Worm (Caenorhabditis elegans) whole organism, L2 larva: ENCODE results near the gene chil-25.
A peak's percentile ranks its signal among the peaks of the same experiment; 100 is the strongest.

Experiments
- C34F6.9 ChIP-seq: fragments of 150-350 bp; optimal IDR thresholded peaks from 2 replicates; lab custom pipeline; 2014; ENCODE audit warnings: missing biosample characterization, missing genetic modification characterization
- F13H6.1 ChIP-seq: sonication (generic microtip); optimal IDR thresholded peaks from 2 replicates; lab custom pipeline; 2016; ENCODE audit warnings: missing genetic modification characterization, missing compliant biosample characterization
- R02D3.7 ChIP-seq: fragments of 150-350 bp; optimal IDR thresholded peaks from 2 replicates; lab custom pipeline; 2014; ENCODE audit warnings: missing biosample characterization, missing genetic modification characterization
- Y55F3AM.14 ChIP-seq: fragments of 200-800 bp; sonication (Bioruptor generic); optimal IDR thresholded peaks from 2 replicates; lab custom pipeline; 2018; ENCODE audit warnings: mild to moderate bottlenecking, missing genetic modification characterization, missing compliant biosample characterization
- ZK546.5 ChIP-seq: sonication (generic microtip); optimal IDR thresholded peaks from 2 replicates; lab custom pipeline; 2017; ENCODE audit warnings: missing biosample characterization, missing genetic modification characterization
- alr-1 ChIP-seq: fragments of 150-350 bp; optimal IDR thresholded peaks from 2 replicates; lab custom pipeline; 2014; ENCODE audit warnings: missing biosample characterization, missing genetic modification characterization
- blmp-1 ChIP-seq: sonication (generic microtip); optimal IDR thresholded peaks from 2 replicates; lab custom pipeline; 2017; ENCODE audit warnings: missing genetic modification characterization, mild to moderate bottlenecking, missing compliant biosample characterization, antibody characterized with exemption, moderate library complexity; ENCODE audit not compliant: insufficient read depth
- ceh-16 ChIP-seq: fragments of 150-350 bp; optimal IDR thresholded peaks from 2 replicates; lab custom pipeline; 2014; ENCODE audit warnings: missing biosample characterization, missing genetic modification characterization
- crh-2 ChIP-seq: sonication (generic microtip); optimal IDR thresholded peaks from 2 replicates; lab custom pipeline; 2017; ENCODE audit warnings: missing biosample characterization, missing genetic modification characterization
- dmd-4 ChIP-seq: sonication (generic microtip); optimal IDR thresholded peaks from 2 replicates; lab custom pipeline; 2017; ENCODE audit warnings: missing biosample characterization, missing genetic modification characterization
- egl-27 ChIP-seq: sonication (generic microtip); optimal IDR thresholded peaks from 3 replicates; lab custom pipeline; 2017; ENCODE audit warnings: missing biosample characterization, missing genetic modification reagents, missing genetic modification characterization
- elt-1 ChIP-seq: fragments of 150-350 bp; optimal IDR thresholded peaks from 2 replicates; lab custom pipeline; 2014; ENCODE audit warnings: missing biosample characterization, missing genetic modification characterization
- elt-3 ChIP-seq: sonication (generic microtip); optimal IDR thresholded peaks from 2 replicates; lab custom pipeline; 2017; ENCODE audit warnings: missing biosample characterization, missing genetic modification characterization
- fos-1 ChIP-seq: fragments of 150-350 bp; optimal IDR thresholded peaks from 2 replicates; lab custom pipeline; 2014; ENCODE audit warnings: missing biosample characterization, missing genetic modification characterization
- gmeb-1 ChIP-seq: fragments of 150-350 bp; optimal IDR thresholded peaks from 2 replicates; lab custom pipeline; 2014; ENCODE audit warnings: missing biosample characterization, missing genetic modification characterization
- lin-11 ChIP-seq: fragments of 150-350 bp; sonication (generic microtip); optimal IDR thresholded peaks from 2 replicates; lab custom pipeline; 2014; ENCODE audit warnings: missing biosample characterization, missing genetic modification characterization, inconsistent platforms, mixed read lengths
- lin-39 ChIP-seq: fragments of 150-350 bp; optimal IDR thresholded peaks from 2 replicates; lab custom pipeline; 2014; ENCODE audit warnings: missing biosample characterization, missing genetic modification reagents, missing genetic modification characterization
- lsy-2 ChIP-seq, 2 experiments: fragments of 150-350 bp in 1 of 2; sonication (generic microtip) in 1 of 2; optimal IDR thresholded peaks; 2 replicates each; lab custom pipeline; 2014 to 2017; ENCODE audit warnings: missing biosample characterization in 2 of 2, missing genetic modification characterization in 2 of 2
- mab-5 ChIP-seq: fragments of 150-350 bp; optimal IDR thresholded peaks from 2 replicates; lab custom pipeline; 2014; ENCODE audit warnings: missing biosample characterization, missing genetic modification characterization
- mbf-1 ChIP-seq: sonication (generic microtip); optimal IDR thresholded peaks from 2 replicates; lab custom pipeline; 2017; ENCODE audit warnings: missing biosample characterization, missing genetic modification characterization
- nhr-10 ChIP-seq: sonication (generic microtip); optimal IDR thresholded peaks from 2 replicates; lab custom pipeline; 2017; ENCODE audit warnings: missing biosample characterization, missing genetic modification characterization
- nhr-11 ChIP-seq: fragments of 150-350 bp; optimal IDR thresholded peaks from 2 replicates; lab custom pipeline; 2014; ENCODE audit warnings: missing biosample characterization, missing genetic modification characterization
- nhr-12 ChIP-seq: fragments of 150-350 bp; optimal IDR thresholded peaks from 2 replicates; lab custom pipeline; 2014; ENCODE audit warnings: missing biosample characterization, missing genetic modification characterization
- nhr-129 ChIP-seq: fragments of 150-350 bp; optimal IDR thresholded peaks from 2 replicates; lab custom pipeline; 2014; ENCODE audit warnings: missing biosample characterization, missing genetic modification characterization
- nhr-21 ChIP-seq: fragments of 150-350 bp; optimal IDR thresholded peaks from 2 replicates; lab custom pipeline; 2014; ENCODE audit warnings: missing biosample characterization, missing genetic modification characterization
- nhr-23 ChIP-seq: fragments of 150-350 bp; optimal IDR thresholded peaks from 2 replicates; lab custom pipeline; 2014; ENCODE audit warnings: missing biosample characterization, missing genetic modification reagents, missing genetic modification characterization
- nhr-237 ChIP-seq: fragments of 150-350 bp; optimal IDR thresholded peaks from 2 replicates; lab custom pipeline; 2014; ENCODE audit warnings: missing biosample characterization, missing genetic modification characterization
- nhr-25 ChIP-seq: fragments of 150-350 bp; sonication (generic microtip); optimal IDR thresholded peaks from 3 replicates; lab custom pipeline; 2014; ENCODE audit warnings: missing biosample characterization, missing genetic modification characterization
- nhr-77 ChIP-seq: fragments of 150-350 bp; optimal IDR thresholded peaks from 2 replicates; lab custom pipeline; 2014; ENCODE audit warnings: missing biosample characterization, missing genetic modification characterization
- peb-1 ChIP-seq: fragments of 150-350 bp; optimal IDR thresholded peaks from 2 replicates; lab custom pipeline; 2014; ENCODE audit warnings: missing biosample characterization, missing genetic modification characterization
- sem-4 ChIP-seq: fragments of 150-350 bp; optimal IDR thresholded peaks from 2 replicates; lab custom pipeline; 2014; ENCODE audit warnings: missing biosample characterization, missing genetic modification reagents, missing genetic modification characterization
- skn-1 ChIP-seq: sonication (generic microtip); optimal IDR thresholded peaks from 2 replicates; lab custom pipeline; 2017; ENCODE audit warnings: missing biosample characterization, missing genetic modification characterization
- sma-3 ChIP-seq: sonication (generic microtip); optimal IDR thresholded peaks from 2 replicates; lab custom pipeline; 2016; ENCODE audit warnings: missing genetic modification reagents, missing genetic modification characterization, missing compliant biosample characterization
- sma-9 ChIP-seq, 2 experiments: fragments of 150-350 bp in 1 of 2; sonication (generic microtip) in 1 of 2; optimal IDR thresholded peaks; 2 replicates each; lab custom pipeline; 2014 to 2016; ENCODE audit warnings: missing genetic modification characterization in 2 of 2, mild to moderate bottlenecking in 1 of 2, missing biosample characterization in 1 of 2, missing compliant biosample characterization in 1 of 2, missing genetic modification reagents in 1 of 2, moderate library complexity in 1 of 2
- unc-62 ChIP-seq: fragments of 150-350 bp; optimal IDR thresholded peaks from 2 replicates; lab custom pipeline; 2014; ENCODE audit warnings: missing biosample characterization, missing genetic modification reagents, missing genetic modification characterization
- zag-1 ChIP-seq: fragments of 150-350 bp; optimal IDR thresholded peaks from 2 replicates; lab custom pipeline; 2014; ENCODE audit warnings: missing biosample characterization, missing genetic modification characterization
- ztf-1 ChIP-seq: fragments of 200-800 bp; sonication (Bioruptor generic); conservative IDR thresholded peaks from 2 replicates; pipeline ENCODE4 v1.3.6; 2022; ENCODE audit warnings: missing genetic modification characterization, missing compliant biosample characterization
- ztf-11 ChIP-seq: sonication (generic microtip); optimal IDR thresholded peaks from 2 replicates; lab custom pipeline; 2017; ENCODE audit warnings: missing biosample characterization, missing genetic modification characterization
- ztf-4 ChIP-seq: fragments of 150-350 bp; optimal IDR thresholded peaks from 2 replicates; lab custom pipeline; 2014; ENCODE audit warnings: missing biosample characterization, missing genetic modification characterization

The chil-25 gene

DNA sequence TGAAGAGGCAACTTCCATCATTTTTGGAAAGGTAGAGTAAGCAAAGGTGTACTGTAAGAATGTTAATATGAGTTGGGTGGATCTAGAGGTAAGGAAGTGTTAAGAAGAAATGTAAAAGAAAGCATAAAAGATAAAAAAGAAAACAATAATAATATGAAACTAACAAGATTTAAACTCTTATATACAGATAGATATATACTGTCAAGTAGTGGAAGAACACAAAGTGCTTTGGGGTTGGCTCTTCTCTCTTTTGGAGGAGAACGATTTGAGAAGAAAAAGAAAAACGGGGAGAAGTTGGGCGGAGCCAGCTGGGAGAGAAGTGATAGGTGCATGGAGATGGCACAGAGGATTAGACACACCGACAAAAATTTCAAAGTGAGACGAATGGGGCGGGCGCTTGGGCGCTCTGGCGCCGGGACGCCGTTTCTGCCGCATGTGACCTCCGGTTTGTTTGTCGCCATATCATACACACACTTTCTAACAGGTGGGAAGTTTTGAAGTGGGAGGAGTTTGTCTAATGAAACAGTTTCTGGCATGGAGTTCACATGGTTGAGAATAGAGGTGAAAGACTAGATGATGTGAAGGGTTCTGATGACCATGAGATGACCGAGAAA, 13.2 kb upstream of the chil-25 start, which contains the start of gene T19H5.4 (continued):
- peak; percentile 65 for TF ChIP-seq egl-27 (tag; lab: Kevin White, UChicago)
- TF ChIP-seq C34F6.9: peak; percentile 2
- TF ChIP-seq sma-3 (GFP tag; lab: Kevin White, UChicago): peak; percentile 61

DNA sequence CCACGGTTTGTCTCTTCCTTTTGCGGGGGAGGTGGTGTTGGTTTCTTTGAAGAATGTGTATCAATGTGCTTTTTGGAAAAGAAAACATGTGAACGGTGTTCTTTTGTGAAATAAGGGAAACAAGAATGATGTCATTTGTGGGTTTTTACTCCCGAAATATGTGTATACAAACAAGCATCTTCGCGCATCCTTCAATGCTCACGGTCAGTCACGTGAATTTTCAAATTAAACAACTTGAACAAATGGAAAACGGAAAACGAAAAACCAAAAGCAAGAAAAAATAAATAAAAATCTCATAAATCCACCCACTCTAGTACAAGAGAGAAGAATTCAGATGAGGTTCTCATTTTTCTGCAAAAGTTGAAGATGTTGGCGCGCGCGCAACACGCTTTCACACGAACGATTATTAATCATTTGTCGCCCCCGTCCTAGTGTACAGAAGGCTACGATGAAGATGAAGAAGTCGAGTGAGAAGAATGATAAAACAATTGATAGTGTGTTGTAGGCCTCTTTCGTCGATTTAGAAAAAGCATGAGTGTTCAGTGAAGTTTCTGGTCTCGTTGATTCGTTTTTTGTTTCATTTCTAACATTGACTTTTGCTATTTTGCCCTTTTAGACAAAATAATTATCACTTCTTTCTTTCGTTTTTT, 10.9 kb upstream of the chil-25 start:
- TF ChIP-seq elt-1 (tag; lab: Kevin White, UChicago): no peak
- no peak for TF ChIP-seq zag-1 (tag; lab: Kevin White, UChicago)
- no peak for TF ChIP-seq ceh-16
- no peak for TF ChIP-seq nhr-10 (tag; lab: Kevin White, UChicago)
- TF ChIP-seq fos-1 (tag; lab: Kevin White, UChicago): peak; percentile 7
- TF ChIP-seq crh-2 (tag; lab: Kevin White, UChicago): no peak
- TF ChIP-seq nhr-23: no peak
- TF ChIP-seq alr-1 (tag; lab: Kevin White, UChicago): no peak
- no peak for TF ChIP-seq Y55F3AM.14 (GFP tag; lab: Kevin White, UChicago)
- TF ChIP-seq mab-5: no peak
- no peak for TF ChIP-seq nhr-11 (tag; lab: Kevin White, UChicago)
- TF ChIP-seq nhr-77 (tag; lab: Kevin White, UChicago): no peak
- TF ChIP-seq blmp-1 (tag; lab: Kevin White, UChicago): no peak
- peak; percentile 37 for TF ChIP-seq nhr-21 (tag; lab: Kevin White, UChicago)
- no peak for TF ChIP-seq nhr-129 (tag; lab: Kevin White, UChicago)
- no peak for TF ChIP-seq dmd-4 (tag; lab: Kevin White, UChicago)
- no peak for TF ChIP-seq nhr-25 (tag; lab: Kevin White, UChicago)
- no peak for TF ChIP-seq unc-62 (GFP tag; lab: Kevin White, UChicago)
- TF ChIP-seq sma-9 (GFP tag; optimal IDR thresholded peaks at IDR 0.05; lab: Kevin White, UChicago): peak; percentile 6
- no peak for TF ChIP-seq sma-9 (tag; optimal IDR thresholded peaks at IDR 0.05; lab: Kevin White, UChicago)
- no peak for TF ChIP-seq nhr-237 (tag; lab: Kevin White, UChicago)
- no peak for TF ChIP-seq mbf-1 (tag; lab: Kevin White, UChicago)

DNA sequence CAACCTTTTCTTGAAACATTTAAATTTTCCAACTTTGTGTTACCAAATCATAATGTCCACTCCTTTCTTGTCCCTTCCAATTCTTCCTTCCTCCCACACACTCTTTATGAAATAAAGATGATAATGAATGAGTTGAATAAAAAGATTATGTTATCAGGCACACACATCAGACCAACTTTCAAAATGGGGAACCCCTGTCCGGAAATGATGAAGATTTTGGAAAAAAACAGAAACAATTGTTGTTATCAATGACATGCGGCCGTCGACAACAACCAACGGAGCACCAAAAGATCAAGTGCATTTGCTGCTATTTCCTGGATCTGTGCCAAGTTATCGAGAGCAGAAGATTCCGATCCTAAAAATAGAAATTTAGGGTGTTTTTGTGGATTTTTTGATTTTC, 9.1 kb upstream of the chil-25 start:
- no peak for TF ChIP-seq nhr-23
- peak; percentile 28 for TF ChIP-seq sma-9 (GFP tag; optimal IDR thresholded peaks at IDR 0.05; lab: Kevin White, UChicago)
- TF ChIP-seq sma-9 (tag; optimal IDR thresholded peaks at IDR 0.05; lab: Kevin White, UChicago): no peak
- peak; percentile 67 for TF ChIP-seq fos-1 (tag; lab: Kevin White, UChicago)
- no peak for TF ChIP-seq peb-1

DNA sequence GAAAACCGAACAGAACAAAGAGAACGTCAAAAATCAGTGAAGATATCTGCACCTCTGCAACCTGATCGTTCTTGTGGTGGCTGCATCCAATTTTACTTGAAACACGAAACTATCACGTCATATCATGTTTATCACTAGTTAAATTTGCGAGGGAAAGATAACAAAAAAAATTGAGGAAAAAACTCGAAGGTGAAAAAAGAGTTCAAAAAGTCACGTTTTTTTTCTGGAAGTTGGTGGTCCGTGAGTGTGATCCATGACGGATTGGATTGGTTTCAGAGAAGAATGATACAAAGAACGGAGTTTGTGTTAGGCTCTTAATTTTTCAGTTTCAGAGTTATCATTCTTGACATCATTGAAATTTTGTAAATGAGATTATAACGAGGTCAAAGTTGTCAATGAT, 8.3 kb upstream of the chil-25 start:
- TF ChIP-seq ztf-4 (tag; lab: Kevin White, UChicago) (no peak), lin-39 (tag; lab: Kevin White, UChicago) (no peak), lin-11 (no peak), ZK546.5 (tag; lab: Kevin White, UChicago) (no peak), R02D3.7 (tag; lab: Kevin White, UChicago) (no peak), sem-4 (tag; lab: Kevin White, UChicago) (no peak)
- TF ChIP-seq, all 48 proteins: peak for 0

DNA sequence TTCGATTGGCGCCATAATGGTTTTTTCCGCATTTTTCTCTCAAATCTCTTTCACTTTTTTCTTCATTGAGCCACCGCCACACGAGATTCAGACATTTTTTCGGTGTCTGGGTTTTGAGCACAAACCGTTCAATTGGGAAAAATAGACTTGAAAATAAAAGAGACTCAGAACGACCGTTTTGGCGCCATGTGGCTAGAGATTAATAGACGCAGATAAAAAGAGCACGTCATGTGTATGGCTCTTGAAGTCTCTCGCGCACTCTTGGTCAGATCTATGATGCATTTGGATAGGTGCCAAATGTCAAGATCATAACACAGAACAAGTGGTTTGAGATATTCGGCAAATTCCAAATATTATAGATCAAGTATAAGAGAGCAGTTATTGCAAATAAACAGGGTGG, 7.2 kb upstream of the chil-25 start:
- TF ChIP-seq ztf-11 (tag; lab: Kevin White, UChicago): no peak
- peak; percentile 50 for TF ChIP-seq F13H6.1 (tag; lab: Kevin White, UChicago)
- peak; percentile 27 for TF ChIP-seq nhr-129 (tag; lab: Kevin White, UChicago)
- no peak for TF ChIP-seq nhr-12 (tag; lab: Kevin White, UChicago)
- TF ChIP-seq nhr-10 (tag; lab: Kevin White, UChicago): no peak
- TF ChIP-seq blmp-1 (tag; lab: Kevin White, UChicago): no peak
- no peak for TF ChIP-seq nhr-11 (tag; lab: Kevin White, UChicago)
- no peak for TF ChIP-seq R02D3.7 (tag; lab: Kevin White, UChicago)
- TF ChIP-seq elt-1 (tag; lab: Kevin White, UChicago): no peak
- TF ChIP-seq elt-3 (tag; lab: Kevin White, UChicago): no peak
- peak; percentile 41 for TF ChIP-seq sma-9 (GFP tag; optimal IDR thresholded peaks at IDR 0.05; lab: Kevin White, UChicago)
- no peak for TF ChIP-seq sma-9 (tag; optimal IDR thresholded peaks at IDR 0.05; lab: Kevin White, UChicago)
- no peak for TF ChIP-seq nhr-23
- TF ChIP-seq lin-11: no peak
- TF ChIP-seq gmeb-1 (tag; lab: Kevin White, UChicago): no peak
- TF ChIP-seq ztf-4 (tag; lab: Kevin White, UChicago): no peak
- no peak for TF ChIP-seq lsy-2 (tag; optimal IDR thresholded peaks at IDR 0.05; lab: Kevin White, UChicago)
- no peak for TF ChIP-seq skn-1 (tag; lab: Kevin White, UChicago)
- TF ChIP-seq ztf-1: no peak
